Fruit fly (Drosophila melanogaster): ENCODE data around the gene Gbeta5.

The Gbeta5 gene

dm6 chrX:8157294-8157693, 5.2 kb upstream of the Gbeta5 start, which contains the start of the genes Traf6 and GIIIspla2 (continued):
- TF ChIP-seq CG32772 (GFP tag; IDR thresholded peaks at IDR 0.05): peak; percentile 61
- peak; percentile 62 for TF ChIP-seq CG1647 (GFP tag; optimal IDR thresholded peaks at IDR 0.05)
- TF ChIP-seq HLH54F (GFP tag; optimal IDR thresholded peaks at IDR 0.05): peak; percentile 78
- peak; percentile 66 for TF ChIP-seq CG4404 (GFP tag; IDR thresholded peaks at IDR 0.05)
- no peak for TF ChIP-seq CG11504 (tag; optimal IDR thresholded peaks at IDR 0.05)
- TF ChIP-seq hbn (GFP tag; IDR thresholded peaks at IDR 0.05; ENCODE audit: partially characterized antibody): no peak
- peak; percentile 60 for TF ChIP-seq Atf3 (GFP tag; optimal IDR thresholded peaks at IDR 0.05)
- peak; percentile 69 for TF ChIP-seq CrebB (tag; optimal IDR thresholded peaks at IDR 0.05)
- peak; percentile 81 for TF ChIP-seq Dbx (GFP tag; IDR thresholded peaks at IDR 0.05)
- no peak for TF ChIP-seq vnd (GFP tag; IDR thresholded peaks at IDR 0.05; ENCODE audit: partially characterized antibody)
- peak; percentile 44; the same call in 1 of the 2 replicates for TF ChIP-seq chm (GFP tag; IDR thresholded peaks at IDR 0.05)
- TF ChIP-seq CG10959 (GFP tag; IDR thresholded peaks at IDR 0.05): peak; percentile 63
- TF ChIP-seq CG4820 (GFP tag; optimal IDR thresholded peaks at IDR 0.05): peak; percentile 42
- peak; percentile 56; the same call in 1 of the 2 replicates for TF ChIP-seq Taf1 (GFP tag; IDR thresholded peaks at IDR 0.05)
- TF ChIP-seq CG14710 (tag; optimal IDR thresholded peaks at IDR 0.05): peak; percentile 84
- no peak for TF ChIP-seq Stat92E (GFP tag; optimal IDR thresholded peaks at IDR 0.05)
- TF ChIP-seq CG31388 (GFP tag; optimal IDR thresholded peaks at IDR 0.05): no peak
- TF ChIP-seq danr (GFP tag; IDR thresholded peaks at IDR 0.05): no peak
- TF ChIP-seq ci (GFP tag; IDR thresholded peaks at IDR 0.05): peak; percentile 81
- peak; percentile 54 for TF ChIP-seq Lhr (GFP tag; optimal IDR thresholded peaks at IDR 0.05)
- TF ChIP-seq bowl (GFP tag; IDR thresholded peaks at IDR 0.05): peak; percentile 53; the same call in 1 of the 2 replicates
- TF ChIP-seq CG7839 (tag; optimal IDR thresholded peaks at IDR 0.05): peak; percentile 71
- no peak for TF ChIP-seq pros (GFP tag; optimal IDR thresholded peaks at IDR 0.05)
- TF ChIP-seq ham (GFP tag; IDR thresholded peaks at IDR 0.05): peak; percentile 33; the same call in 1 of the 2 replicates
- peak; percentile 65 for TF ChIP-seq CG15696 (tag; optimal IDR thresholded peaks at IDR 0.05)
- TF ChIP-seq CG18764 (GFP tag; optimal IDR thresholded peaks at IDR 0.05): peak; percentile 43
- peak; percentile 43 for TF ChIP-seq BEAF-32 (GFP tag; optimal IDR thresholded peaks at IDR 0.05)
- no peak for TF ChIP-seq TFAM (GFP tag; optimal IDR thresholded peaks at IDR 0.05)
- TF ChIP-seq NC2β (GFP tag; optimal IDR thresholded peaks at IDR 0.05): peak; percentile 44
- peak; percentile 80 for TF ChIP-seq Ptx1 (GFP tag; IDR thresholded peaks at IDR 0.05)
- peak; percentile 65 for TF ChIP-seq Gug (GFP tag; IDR thresholded peaks at IDR 0.05)
- TF ChIP-seq Hmr (GFP tag; optimal IDR thresholded peaks at IDR 0.05): no peak
- peak; percentile 50; the same call in 1 of the 3 replicates for TF ChIP-seq knrl (GFP tag; IDR thresholded peaks at IDR 0.05; ENCODE audit: partially characterized antibody)
- TF ChIP-seq Sin3A (optimal IDR thresholded peaks at IDR 0.05): peak; percentile 75
- peak; percentile 31 for TF ChIP-seq disco-r (GFP tag; optimal IDR thresholded peaks at IDR 0.05)
- no peak for TF ChIP-seq ato (GFP tag; IDR thresholded peaks at IDR 0.05; ENCODE audit: partially characterized antibody)
- TF ChIP-seq CG15011 (GFP tag; optimal IDR thresholded peaks at IDR 0.05): no peak
- TF ChIP-seq CG1792 (GFP tag; optimal IDR thresholded peaks at IDR 0.05): peak; percentile 70
- 0 out of 3 replicates have a peak, but pooled peaks have one; percentile 24 for TF ChIP-seq otp (GFP tag; IDR thresholded peaks at IDR 0.05)
- no peak for TF ChIP-seq lov (optimal IDR thresholded peaks at IDR 0.05)
- TF ChIP-seq lov (GFP tag; IDR thresholded peaks at IDR 0.05): peak; percentile 63; the same call in 1 of the 3 replicates
- peak; percentile 37 for TF ChIP-seq Sry-δ (GFP tag; optimal IDR thresholded peaks at IDR 0.05)
- peak; percentile 78 for TF ChIP-seq CG7372 (GFP tag; IDR thresholded peaks at IDR 0.05)
- TF ChIP-seq ase (GFP tag; IDR thresholded peaks at IDR 0.05): peak; percentile 55; the same call in 1 of the 3 replicates
- TF ChIP-seq Awh (GFP tag; IDR thresholded peaks at IDR 0.05): no peak
- no peak for TF ChIP-seq unpg (GFP tag; optimal IDR thresholded peaks at IDR 0.05)
- peak; percentile 78 for TF ChIP-seq CG13775 (GFP tag; optimal IDR thresholded peaks at IDR 0.05)
- no peak for TF ChIP-seq cg (GFP tag; optimal IDR thresholded peaks at IDR 0.05)
- 0 out of 3 replicates have a peak, but pooled peaks have one; percentile 10 for TF ChIP-seq Opbp (GFP tag; IDR thresholded peaks at IDR 0.05; ENCODE audit: partially characterized antibody)
- TF ChIP-seq CG11085 (GFP tag; IDR thresholded peaks at IDR 0.05): peak; percentile 69
- no peak for TF ChIP-seq abd-A (tag; optimal IDR thresholded peaks at IDR 0.05)

All from whole organism, embryonic.